Fruit fly (Drosophila melanogaster): ENCODE data around the gene CG31789.

The CG31789 gene

DNA sequence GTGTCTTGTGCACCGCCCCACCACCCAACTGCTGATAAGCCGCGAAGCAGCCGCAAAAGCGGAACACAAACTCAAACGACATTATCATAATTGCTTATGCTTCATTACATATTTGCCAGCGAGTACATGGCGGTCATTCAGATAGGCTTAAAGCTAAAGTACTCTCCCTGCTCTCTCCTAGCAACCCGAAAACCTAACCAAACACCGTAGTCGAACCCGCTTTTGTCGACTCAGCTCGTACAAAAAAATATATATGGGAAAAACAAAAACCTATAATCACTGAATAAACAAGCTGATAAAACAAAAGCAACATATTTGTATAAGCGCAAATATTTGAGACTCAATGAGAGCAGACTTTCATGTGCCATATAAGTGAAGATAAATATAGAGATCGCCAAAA, 21.3 kb downstream of the CG31789 start (continued):
- TF ChIP-seq vvl (GFP tag; IDR thresholded peaks at IDR 0.05) (peak; percentile 48), Hmx (GFP tag; optimal IDR thresholded peaks at IDR 0.05) (no peak), Hsf (GFP tag; optimal IDR thresholded peaks at IDR 0.05) (peak; percentile 67), Awh (GFP tag; IDR thresholded peaks at IDR 0.05) (peak; percentile 87), CG14014 (GFP tag; IDR thresholded peaks at IDR 0.05) (peak; percentile 70; the same call in 1 of the 2 replicates), Dad (GFP tag; optimal IDR thresholded peaks at IDR 0.05) (peak; percentile 75), Dfd (GFP tag; optimal IDR thresholded peaks at IDR 0.05) (no peak), NfI (GFP tag; optimal IDR thresholded peaks at IDR 0.05) (peak; percentile 57), CG42726 (GFP tag; IDR thresholded peaks at IDR 0.05; ENCODE audit: partially characterized antibody) (no peak), eve (GFP tag; optimal IDR thresholded peaks at IDR 0.05) (peak in 1 of 2 experiments; percentile 72), Myb (GFP tag; optimal IDR thresholded peaks at IDR 0.05) (peak; percentile 70), Dek (tag; optimal IDR thresholded peaks at IDR 0.05) (peak; percentile 82), Stat92E (GFP tag; optimal IDR thresholded peaks at IDR 0.05) (peak in 1 of 3 experiments; percentile 12), onecut (GFP tag; IDR thresholded peaks at IDR 0.05) (peak; percentile 71), zf30C (GFP tag; optimal IDR thresholded peaks at IDR 0.05) (no peak), bcd (GFP tag; optimal IDR thresholded peaks at IDR 0.05) (peak; percentile 81), phol (tag; optimal IDR thresholded peaks at IDR 0.05) (no peak), Doc3 (GFP tag; IDR thresholded peaks at IDR 0.05; ENCODE audit: partially characterized antibody) (no peak), CG6854 (GFP tag; optimal IDR thresholded peaks at IDR 0.05) (peak; percentile 74), CG3065 (GFP tag; optimal IDR thresholded peaks at IDR 0.05) (peak; percentile 72), CG17385 (GFP tag; optimal IDR thresholded peaks at IDR 0.05) (peak; percentile 74), zfh2 (GFP tag; optimal IDR thresholded peaks at IDR 0.05) (no peak), Mrtf (GFP tag; IDR thresholded peaks at IDR 0.05) (peak; percentile 56; the same call in 1 of the 3 replicates), GATAe (GFP tag; conservative IDR thresholded peaks at IDR 0.05) (0 out of 2 replicates have a peak, but pooled peaks have one; percentile 12), gro (GFP tag; optimal IDR thresholded peaks at IDR 0.05) (peak; percentile 89), CG34376 (GFP tag; optimal IDR thresholded peaks at IDR 0.05) (peak; percentile 86), Sox102F (GFP tag; optimal IDR thresholded peaks at IDR 0.05) (peak; percentile 80), Trl (optimal IDR thresholded peaks at IDR 0.05) (peak in 1 of 2 experiments; percentile 0), Trl (GFP tag; optimal IDR thresholded peaks at IDR 0.05) (peak; percentile 85), CG3163 (GFP tag; optimal IDR thresholded peaks at IDR 0.05) (peak; percentile 78), CG2875 (GFP tag; optimal IDR thresholded peaks at IDR 0.05) (peak; percentile 92), gem (tag; optimal IDR thresholded peaks at IDR 0.05) (peak; percentile 83), Sox100B (GFP tag; optimal IDR thresholded peaks at IDR 0.05) (peak; percentile 75), CG10321 (GFP tag; IDR thresholded peaks at IDR 0.05) (0 out of 2 replicates have a peak, but pooled peaks have one; percentile 27), CG15601 (tag; optimal IDR thresholded peaks at IDR 0.05) (peak; percentile 90), grn (GFP tag; optimal IDR thresholded peaks at IDR 0.05) (peak; percentile 87), cad (GFP tag; optimal IDR thresholded peaks at IDR 0.05) (no peak), en (GFP tag; optimal IDR thresholded peaks at IDR 0.05) (peak; percentile 75), h (optimal IDR thresholded peaks at IDR 0.05) (no peak), slou (GFP tag; optimal IDR thresholded peaks at IDR 0.05) (peak; percentile 12), sob (GFP tag; IDR thresholded peaks at IDR 0.05) (peak; percentile 87), HmgD (GFP tag; optimal IDR thresholded peaks at IDR 0.05) (peak; percentile 50), Med (GFP tag) (peak; percentile 96), Camta (GFP tag; optimal IDR thresholded peaks at IDR 0.05) (peak; percentile 88), E2f1 (GFP tag; IDR thresholded peaks at IDR 0.05) (peak; percentile 42; the same call in 1 of the 2 replicates), CG2199 (GFP tag; IDR thresholded peaks at IDR 0.05) (no peak; the same call in 2 of the 3 replicates), CG1024 (GFP tag; IDR thresholded peaks at IDR 0.05) (peak; percentile 40; the same call in 1 of the 2 replicates), esg (GFP tag; conservative IDR thresholded peaks at IDR 0.05) (no peak), D19B (GFP tag; optimal IDR thresholded peaks at IDR 0.05) (peak; percentile 46), repo (GFP tag; optimal IDR thresholded peaks at IDR 0.05) (peak; percentile 76), wdn (GFP tag; IDR thresholded peaks at IDR 0.05) (peak; percentile 59; the same call in 1 of the 2 replicates), kah (GFP tag; optimal IDR thresholded peaks at IDR 0.05) (peak; percentile 56)
